Fruit fly (Drosophila melanogaster): ENCODE data around the gene Frl.

Frl gene

dm6 chr3L:14053073-14053643 lies at the start of gene Frl, which contains the start of gene CG13484:
Frl (plus strand) TSS chr3L:14053215.
CG13484 (minus strand) TSS chr3L:14053079.
- TF ChIP-seq D (optimal IDR thresholded peaks at IDR 0.05): peak; percentile 98
- no peak for TF ChIP-seq D (GFP tag; optimal IDR thresholded peaks at IDR 0.05)
- TF ChIP-seq btn (GFP tag; optimal IDR thresholded peaks at IDR 0.05): no peak
- TF ChIP-seq Hand (GFP tag; optimal IDR thresholded peaks at IDR 0.05): no peak
- peak; percentile 2 for TF ChIP-seq Antp (GFP tag; optimal IDR thresholded peaks at IDR 0.05)
- TF ChIP-seq caup (GFP tag; optimal IDR thresholded peaks at IDR 0.05; ENCODE audit: severe bottlenecking): peak; percentile 14
- TF ChIP-seq CG4328 (GFP tag; optimal IDR thresholded peaks at IDR 0.05): no peak
- TF ChIP-seq CG32772 (GFP tag; IDR thresholded peaks at IDR 0.05): peak; percentile 70
- TF ChIP-seq tll (GFP tag; optimal IDR thresholded peaks at IDR 0.05): peak in 1 of 2 experiments; percentile 46
- TF ChIP-seq CG16813 (GFP tag; IDR thresholded peaks at IDR 0.05; ENCODE audit: partially characterized antibody): peak; percentile 46; the same call in 1 of the 3 replicates
- peak; percentile 25; the same call in 1 of the 2 replicates for TF ChIP-seq Drgx (GFP tag; IDR thresholded peaks at IDR 0.05)
- no peak for TF ChIP-seq NfI (GFP tag; optimal IDR thresholded peaks at IDR 0.05)
- TF ChIP-seq CG14965 (GFP tag; optimal IDR thresholded peaks at IDR 0.05; ENCODE audit: borderline replicate concordance): no peak
- TF ChIP-seq C15 (GFP tag; IDR thresholded peaks at IDR 0.05): no peak
- TF ChIP-seq HmgZ (tag; optimal IDR thresholded peaks at IDR 0.05): peak; percentile 83
- TF ChIP-seq GATAe (GFP tag; conservative IDR thresholded peaks at IDR 0.05): no peak
- peak; percentile 59 for TF ChIP-seq CG10543 (GFP tag; optimal IDR thresholded peaks at IDR 0.05)
- TF ChIP-seq bsh (GFP tag; optimal IDR thresholded peaks at IDR 0.05): peak; percentile 15 to 19
- peak; percentile 92 for TF ChIP-seq MESR4 (GFP tag; optimal IDR thresholded peaks at IDR 0.05)
- no peak for TF ChIP-seq CG31365 (tag; optimal IDR thresholded peaks at IDR 0.05)
- peak; percentile 74 for TF ChIP-seq CG8924 (tag; optimal IDR thresholded peaks at IDR 0.05)
- TF ChIP-seq Hr51 (GFP tag; optimal IDR thresholded peaks at IDR 0.05): peak in 1 of 2 experiments; percentile 16
- peak; percentile 52 for TF ChIP-seq Myb (GFP tag; optimal IDR thresholded peaks at IDR 0.05)
- TF ChIP-seq Dek (tag; optimal IDR thresholded peaks at IDR 0.05): peak; percentile 64
- TF ChIP-seq sqz (GFP tag; optimal IDR thresholded peaks at IDR 0.05): peak; percentile 58
- peak; percentile 96 for TF ChIP-seq CG4617 (GFP tag; optimal IDR thresholded peaks at IDR 0.05; ENCODE audit: borderline replicate concordance)
- peak; percentile 90 for TF ChIP-seq CG31441 (GFP tag; IDR thresholded peaks at IDR 0.05)
- no peak for TF ChIP-seq ttk (GFP tag; IDR thresholded peaks at IDR 0.05)
- no peak for TF ChIP-seq Nf-YA (GFP tag; IDR thresholded peaks at IDR 0.05)
- no peak for TF ChIP-seq CG8290 (GFP tag; optimal IDR thresholded peaks at IDR 0.05)
- TF ChIP-seq CG8290 (tag; optimal IDR thresholded peaks at IDR 0.05): peak; percentile 37 to 89
- TF ChIP-seq bcd (GFP tag; optimal IDR thresholded peaks at IDR 0.05): peak; percentile 24
- peak; percentile 32 for TF ChIP-seq mirr (GFP tag; optimal IDR thresholded peaks at IDR 0.05)
- TF ChIP-seq NFAT (GFP tag; IDR thresholded peaks at IDR 0.05): peak; percentile 29; the same call in 1 of the 2 replicates
- TF ChIP-seq zen (tag; optimal IDR thresholded peaks at IDR 0.05): peak; percentile 78
- TF ChIP-seq prd (optimal IDR thresholded peaks at IDR 0.05): no peak
- peak; percentile 52 for TF ChIP-seq prd (GFP tag; IDR thresholded peaks at IDR 0.05)
- TF ChIP-seq tio (GFP tag; optimal IDR thresholded peaks at IDR 0.05): no peak
- no peak for TF ChIP-seq Hr3 (GFP tag; optimal IDR thresholded peaks at IDR 0.05)
- peak; percentile 49; the same call in 1 of the 4 replicates for TF ChIP-seq Dll (GFP tag; IDR thresholded peaks at IDR 0.05; ENCODE audit: partially characterized antibody)
- TF ChIP-seq unpg (GFP tag; optimal IDR thresholded peaks at IDR 0.05): peak; percentile 27
- peak; percentile 7 for TF ChIP-seq CG10209 (GFP tag; optimal IDR thresholded peaks at IDR 0.05)
- TF ChIP-seq CG17385 (GFP tag; optimal IDR thresholded peaks at IDR 0.05): no peak
- TF ChIP-seq nom (GFP tag; optimal IDR thresholded peaks at IDR 0.05): peak; percentile 74
- TF ChIP-seq BEAF-32 (GFP tag; optimal IDR thresholded peaks at IDR 0.05): peak; percentile 55
- TF ChIP-seq gro (GFP tag; optimal IDR thresholded peaks at IDR 0.05): peak; percentile 26
- peak; percentile 57 for TF ChIP-seq CHES-1-like (GFP tag; optimal IDR thresholded peaks at IDR 0.05)
- no peak for TF ChIP-seq kay (GFP tag; optimal IDR thresholded peaks at IDR 0.05)
- TF ChIP-seq CG9932 (GFP tag; IDR thresholded peaks at IDR 0.05): peak; percentile 39; the same call in 1 of the 2 replicates
